Worm (Caenorhabditis elegans): ENCODE results near the gene wdr-5.1.

ce11 chrIII:3692516-3692915 is 12.6 kb upstream of the wdr-5.1 start:
- no peak for TF ChIP-seq skn-1 (tag; optimal IDR thresholded peaks at IDR 0.05)
- TF ChIP-seq ceh-82 (tag; optimal IDR thresholded peaks at IDR 0.05), result no peak
- TF ChIP-seq nhr-6 (tag; optimal IDR thresholded peaks at IDR 0.05), result no peak

All from whole organism, L2 larva.